Fruit fly (Drosophila melanogaster) whole organism, embryonic: Measurements from ENCODE around the gene CG32647.
A peak's percentile ranks its signal among the peaks of the same experiment; 100 is the strongest.

Source experiments
- Asciz ChIP-seq: fragments of 200-800 bp; sonication (Bioruptor generic); optimal IDR thresholded peaks from 2 replicates; lab custom pipeline; 2017; ENCODE audit warnings: missing biosample characterization, mild to moderate bottlenecking, missing genetic modification characterization, missing genetic modification reagents
- B-H2 ChIP-seq: fragments of 200-800 bp; sonication (Bioruptor generic); optimal IDR thresholded peaks from 2 replicates; lab custom pipeline; 2018; ENCODE audit warnings: missing biosample characterization, mild to moderate bottlenecking, missing genetic modification characterization
- Bgb ChIP-seq: fragments of 200-800 bp; sonication (Bioruptor generic); IDR thresholded peaks from 2 replicates; pipeline ENCODE4 v1.3.6; 2022; ENCODE audit warnings: missing biosample characterization, missing genetic modification characterization; ENCODE audit not compliant: partially characterized antibody
- BtbVII ChIP-seq: fragments of 200-800 bp; sonication (Bioruptor generic); optimal IDR thresholded peaks from 3 replicates; lab custom pipeline; 2017; ENCODE audit warnings: missing biosample characterization, mild to moderate bottlenecking, missing genetic modification characterization
- CG10979 ChIP-seq: fragments of 200-800 bp; sonication (Bioruptor generic); optimal IDR thresholded peaks from 2 replicates; lab custom pipeline; 2018; ENCODE audit warnings: missing biosample characterization, mild to moderate bottlenecking, missing genetic modification characterization, moderate library complexity
- CG15601 ChIP-seq: fragments of 200-800 bp; sonication (Bioruptor generic); optimal IDR thresholded peaks from 3 replicates; lab custom pipeline; 2019; ENCODE audit warnings: missing biosample characterization, mild to moderate bottlenecking, missing genetic modification characterization, moderate library complexity
- CG17328 ChIP-seq: fragments of 200-800 bp; sonication (Bioruptor generic); IDR thresholded peaks from 2 replicates; pipeline ENCODE4 v1.3.6; 2022; ENCODE audit warnings: missing biosample characterization, missing genetic modification characterization
- CG17912 ChIP-seq: fragments of 200-800 bp; sonication (Bioruptor generic); optimal IDR thresholded peaks from 2 replicates; lab custom pipeline; 2018; ENCODE audit warnings: missing biosample characterization, mild to moderate bottlenecking, missing genetic modification characterization
- CG18011 ChIP-seq: fragments of 200-800 bp; sonication (Bioruptor generic); optimal IDR thresholded peaks from 2 replicates; lab custom pipeline; 2017; ENCODE audit warnings: missing biosample characterization, missing genetic modification characterization, mild to moderate bottlenecking, moderate library complexity, missing genotype
- CG2199 ChIP-seq: fragments of 200-800 bp; sonication (Bioruptor generic); IDR thresholded peaks from 3 replicates; pipeline ENCODE4 v1.3.6; 2022; ENCODE audit warnings: missing biosample characterization, missing genetic modification characterization
- CG3065 ChIP-seq: fragments of 200-800 bp; sonication (Bioruptor generic); optimal IDR thresholded peaks from 2 replicates; lab custom pipeline; 2016; ENCODE audit warnings: missing biosample characterization, missing genetic modification characterization
- CG31441 ChIP-seq: fragments of 200-800 bp; sonication (Bioruptor generic); IDR thresholded peaks from 2 replicates; pipeline ENCODE4 v1.3.6; 2022; ENCODE audit warnings: missing biosample characterization, missing genetic modification characterization
- CG32772 ChIP-seq: fragments of 200-800 bp; sonication (Bioruptor generic); IDR thresholded peaks from 2 replicates; pipeline ENCODE4 v1.3.6; 2022; ENCODE audit warnings: missing biosample characterization, missing genetic modification characterization
- CG34224 ChIP-seq: fragments of 200-800 bp; sonication (Bioruptor generic); IDR thresholded peaks from 3 replicates; pipeline ENCODE4 v1.3.6; 2022; ENCODE audit warnings: missing biosample characterization, missing genetic modification characterization; ENCODE audit not compliant: partially characterized antibody
- CG3726 ChIP-seq: fragments of 200-800 bp; sonication (Bioruptor generic); IDR thresholded peaks from 3 replicates; pipeline ENCODE4, ENCODE4 v1.3.6; 2022; ENCODE audit warnings: missing biosample characterization, missing genetic modification characterization
- CG4404 ChIP-seq: fragments of 200-800 bp; sonication (Bioruptor generic); IDR thresholded peaks from 2 replicates; pipeline ENCODE4 v1.3.6; 2022; ENCODE audit warnings: missing biosample characterization, missing genetic modification characterization
- CG4617 ChIP-seq: fragments of 200-800 bp; sonication (Bioruptor generic); optimal IDR thresholded peaks from 3 replicates; lab custom pipeline; 2016; ENCODE audit warnings: missing biosample characterization, missing genetic modification characterization, borderline replicate concordance
- CG6689 ChIP-seq: fragments of 200-800 bp; sonication (Bioruptor generic); IDR thresholded peaks from 2 replicates; pipeline ENCODE4 v1.3.6; 2022; ENCODE audit warnings: missing biosample characterization, missing genetic modification characterization
- CG7745 ChIP-seq: fragments of 200-800 bp; sonication (Bioruptor generic); optimal IDR thresholded peaks from 2 replicates; lab custom pipeline; 2018; ENCODE audit warnings: missing biosample characterization, mild to moderate bottlenecking, missing genetic modification characterization, moderate library complexity
- CG8281 ChIP-seq: fragments of 200-800 bp; sonication (Bioruptor generic); optimal IDR thresholded peaks from 2 replicates; lab custom pipeline; 2018; ENCODE audit warnings: missing biosample characterization, mild to moderate bottlenecking, missing genetic modification characterization, moderate library complexity
- CG9215 ChIP-seq: fragments of 200-800 bp; sonication (Bioruptor generic); IDR thresholded peaks from 2 replicates; pipeline ENCODE4 v1.3.6; 2022; ENCODE audit warnings: missing biosample characterization, missing genetic modification characterization
- Chrac-16 ChIP-seq: fragments of 200-800 bp; sonication (Bioruptor generic); optimal IDR thresholded peaks from 3 replicates; lab custom pipeline; 2016; ENCODE audit warnings: missing biosample characterization, missing genetic modification characterization
- D19B ChIP-seq: fragments of 200-800 bp; sonication (Bioruptor generic); optimal IDR thresholded peaks from 2 replicates; lab custom pipeline; 2017; ENCODE audit warnings: missing biosample characterization, mild to moderate bottlenecking, missing genetic modification characterization
- Dp ChIP-seq: fragments of 200-800 bp; sonication (Bioruptor generic); optimal IDR thresholded peaks from 2 replicates; lab custom pipeline; 2018; ENCODE audit warnings: missing biosample characterization, mild to moderate bottlenecking, missing genetic modification characterization, moderate library complexity
- E2f2 ChIP-seq: fragments of 200-800 bp; sonication (Bioruptor generic); IDR thresholded peaks from 2 replicates; pipeline ENCODE4 v1.3.6; 2022; ENCODE audit warnings: missing biosample characterization, missing genetic modification characterization
- Ets97D ChIP-seq: fragments of 200-800 bp; sonication (Bioruptor generic); optimal IDR thresholded peaks from 3 replicates; lab custom pipeline; 2016; ENCODE audit warnings: missing biosample characterization, missing genetic modification characterization
- Gug ChIP-seq: fragments of 200-800 bp; sonication (Bioruptor generic); IDR thresholded peaks from 4 replicates; pipeline ENCODE4 v1.3.6; 2022; ENCODE audit warnings: missing biosample characterization, missing genetic modification characterization
- HLH54F ChIP-seq: fragments of 200-800 bp; sonication (Bioruptor generic); optimal IDR thresholded peaks from 3 replicates; lab custom pipeline; 2016; ENCODE audit warnings: missing biosample characterization, missing genetic modification characterization
- Hand ChIP-seq: fragments of 200-800 bp; sonication (Bioruptor generic); optimal IDR thresholded peaks from 2 replicates; lab custom pipeline; 2017; ENCODE audit warnings: mild to moderate bottlenecking, missing biosample characterization, missing genetic modification reagents, missing genetic modification characterization
- Lim3 ChIP-seq: fragments of 200-800 bp; sonication (Bioruptor generic); IDR thresholded peaks from 2 replicates; pipeline ENCODE4 v1.3.6; 2022; ENCODE audit warnings: missing biosample characterization, missing genetic modification characterization
- Nf-YB ChIP-seq: fragments of 200-800 bp; sonication (Bioruptor generic); optimal IDR thresholded peaks from 3 replicates; lab custom pipeline; 2019; ENCODE audit warnings: missing biosample characterization, mild to moderate bottlenecking, missing genetic modification characterization, moderate library complexity
- Poxn ChIP-seq: fragments of 200-800 bp; sonication (Bioruptor generic); IDR thresholded peaks from 2 replicates; pipeline ENCODE4 v1.3.6; 2022; ENCODE audit warnings: missing biosample characterization, missing genetic modification characterization
- bigmax ChIP-seq: fragments of 200-800 bp; sonication (Bioruptor generic); optimal IDR thresholded peaks from 2 replicates; lab custom pipeline; 2018; ENCODE audit warnings: missing biosample characterization, mild to moderate bottlenecking, missing genetic modification characterization
- cwo ChIP-seq: fragments of 200-800 bp; sonication (Bioruptor generic); optimal IDR thresholded peaks from 3 replicates; lab custom pipeline; 2017; ENCODE audit warnings: missing biosample characterization, missing genetic modification characterization, mild to moderate bottlenecking, moderate library complexity, missing genetic modification reagents
- dati ChIP-seq: fragments of 200-800 bp; sonication (Bioruptor generic); IDR thresholded peaks from 2 replicates; pipeline ENCODE4 v1.3.6; 2022; ENCODE audit warnings: missing biosample characterization, missing genetic modification characterization
- hb ChIP-seq: fragments of 200-800 bp; sonication (Bioruptor generic); IDR thresholded peaks from 3 replicates; pipeline ENCODE4 v1.3.6; 2022; ENCODE audit warnings: missing biosample characterization, missing genetic modification characterization; ENCODE audit not compliant: partially characterized antibody
- hbn ChIP-seq: fragments of 200-800 bp; sonication (Bioruptor generic); IDR thresholded peaks from 2 replicates; pipeline ENCODE4 v1.3.6; 2022; ENCODE audit warnings: missing biosample characterization, missing genetic modification characterization; ENCODE audit not compliant: partially characterized antibody
- nerfin-2 ChIP-seq: fragments of 200-800 bp; sonication (Bioruptor generic); IDR thresholded peaks from 2 replicates; pipeline ENCODE4 v1.3.6; 2022; ENCODE audit warnings: missing biosample characterization, missing genetic modification characterization; ENCODE audit not compliant: partially characterized antibody
- peb ChIP-seq: fragments of 200-800 bp; sonication (Bioruptor generic); IDR thresholded peaks from 2 replicates; pipeline ENCODE4 v1.3.6; 2022; ENCODE audit warnings: missing biosample characterization, missing genetic modification characterization
- pros ChIP-seq: fragments of 200-800 bp; sonication (Bioruptor generic); optimal IDR thresholded peaks from 3 replicates; lab custom pipeline; 2019; ENCODE audit warnings: missing biosample characterization, mild to moderate bottlenecking, missing genetic modification characterization, moderate library complexity
- repo ChIP-seq: fragments of 200-800 bp; sonication (Bioruptor generic); optimal IDR thresholded peaks from 2 replicates; lab custom pipeline; 2016; ENCODE audit warnings: missing biosample characterization, missing genetic modification characterization
- schlank ChIP-seq: fragments of 200-800 bp; sonication (Bioruptor generic); optimal IDR thresholded peaks from 2 replicates; lab custom pipeline; 2018; ENCODE audit warnings: missing biosample characterization, mild to moderate bottlenecking, missing genetic modification characterization
- shn ChIP-seq: fragments of 200-800 bp; sonication (Bioruptor generic); optimal IDR thresholded peaks from 3 replicates; lab custom pipeline; 2016; ENCODE audit warnings: missing biosample characterization, missing genetic modification characterization
- sima ChIP-seq: fragments of 200-800 bp; sonication (Bioruptor generic); optimal IDR thresholded peaks from 2 replicates; lab custom pipeline; 2016; ENCODE audit warnings: missing biosample characterization, missing genetic modification characterization
- slou ChIP-seq: fragments of 200-800 bp; sonication (Bioruptor generic); optimal IDR thresholded peaks from 3 replicates; lab custom pipeline; 2016; ENCODE audit warnings: missing biosample characterization, missing genetic modification characterization
- sob ChIP-seq: fragments of 200-800 bp; sonication (Bioruptor generic); IDR thresholded peaks from 2 replicates; pipeline ENCODE4 v1.3.6; 2022; ENCODE audit warnings: missing biosample characterization, missing genetic modification characterization
- trem ChIP-seq: fragments of 200-800 bp; optimal IDR thresholded peaks from 3 replicates; lab custom pipeline; 2019; ENCODE audit warnings: missing biosample characterization, mild to moderate bottlenecking, missing genetic modification characterization, moderate library complexity
- vfl ChIP-seq: fragments of 200-800 bp; sonication (Bioruptor generic); optimal IDR thresholded peaks from 2 replicates; lab custom pipeline; 2016; ENCODE audit warnings: missing biosample characterization, missing genetic modification characterization
- vvl ChIP-seq: fragments of 200-800 bp; sonication (Bioruptor generic); IDR thresholded peaks from 2 replicates; pipeline ENCODE4 v1.3.6; 2022; ENCODE audit warnings: missing biosample characterization, missing genetic modification characterization
- wdn ChIP-seq: fragments of 200-800 bp; sonication (Bioruptor generic); IDR thresholded peaks from 2 replicates; pipeline ENCODE4 v1.3.6; 2022; ENCODE audit warnings: missing biosample characterization, missing genetic modification characterization
- zen2 ChIP-seq: fragments of 200-800 bp; sonication (Bioruptor generic); IDR thresholded peaks from 3 replicates; pipeline ENCODE4 v1.3.6; 2022; ENCODE audit warnings: missing biosample characterization, missing genetic modification characterization; ENCODE audit not compliant: partially characterized antibody

The CG32647 gene

DNA sequence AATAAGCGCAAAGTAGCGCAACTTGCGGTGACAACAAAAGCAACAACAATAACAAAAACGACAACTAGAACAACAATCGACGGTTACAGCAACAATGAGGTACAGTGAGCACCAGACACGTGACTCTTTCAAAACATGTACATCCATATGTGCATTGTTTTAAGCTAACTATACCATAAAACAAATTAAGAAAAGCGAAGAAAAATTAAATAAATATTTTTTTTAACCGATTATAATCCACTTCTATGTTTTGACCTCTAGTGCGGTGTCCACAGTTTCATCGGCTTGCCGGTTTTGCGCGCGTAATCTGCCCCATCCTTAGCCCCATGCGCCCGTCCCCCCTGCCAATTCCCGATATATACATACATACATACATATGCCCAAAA, 30.4 kb downstream of the CG32647 start (continued):
- TF ChIP-seq Ets97D (peak; percentile 47), CG17328 (GFP tag; lab: Robert Waterston, UW) (peak; percentile 91), Bgb (GFP tag; lab: Robert Waterston, UW) (no peak), CG3726 (GFP tag; lab: Robert Waterston, UW) (peak; percentile 92), schlank (peak; percentile 86), Asciz (GFP tag; lab: Kevin White, UChicago) (peak; percentile 76), CG8281 (tag; lab: Kevin White, UChicago) (peak; percentile 47), E2f2 (GFP tag; lab: Robert Waterston, UW) (peak; percentile 75), CG32772 (GFP tag; lab: Robert Waterston, UW) (peak; percentile 96), hb (GFP tag; lab: Robert Waterston, UW) (no peak), hbn (no peak), vfl (GFP tag; lab: Kevin White, UChicago) (peak; percentile 83), CG34224 (GFP tag; lab: Robert Waterston, UW) (no peak), sima (peak; percentile 69), CG3065 (GFP tag; lab: Kevin White, UChicago) (peak; percentile 57), zen2 (no peak), CG9215 (peak; percentile 95), Poxn (peak; percentile 93), Dp (GFP tag; lab: Kevin White, UChicago) (no peak), repo (GFP tag; lab: Kevin White, UChicago) (peak; percentile 43), vvl (GFP tag; lab: Robert Waterston, UW) (peak; percentile 97), Gug (GFP tag; lab: Robert Waterston, UW) (peak; percentile 95), Hand (peak; percentile 90), pros (no peak), D19B (GFP tag; lab: Kevin White, UChicago) (peak; percentile 89), CG10979 (peak; percentile 82), Lim3 (GFP tag; lab: Robert Waterston, UW) (peak; percentile 89), CG17912 (GFP tag; lab: Kevin White, UChicago) (no peak), nerfin-2 (GFP tag; lab: Robert Waterston, UW) (no peak), bigmax (GFP tag; lab: Kevin White, UChicago) (no peak), CG18011 (peak; percentile 72), dati (GFP tag; lab: Robert Waterston, UW) (peak; percentile 81), Chrac-16 (GFP tag; lab: Kevin White, UChicago) (peak; percentile 89), CG2199 (GFP tag; lab: Robert Waterston, UW) (peak; percentile 80; the same call in 2 of the 3 replicates), slou (GFP tag; lab: Kevin White, UChicago) (peak; percentile 87), CG15601 (tag; lab: Kevin White, UChicago) (peak; percentile 75), sob (peak; percentile 96), HLH54F (GFP tag; lab: Kevin White, UChicago) (peak; percentile 92), trem (tag; lab: Kevin White, UChicago) (peak; percentile 38), BtbVII (peak; percentile 87), cwo (GFP tag; lab: Kevin White, UChicago) (peak; percentile 83), CG4404 (GFP tag; lab: Robert Waterston, UW) (peak; percentile 91), Nf-YB (GFP tag; lab: Kevin White, UChicago) (peak; percentile 50), CG6689 (GFP tag; lab: Robert Waterston, UW) (peak; percentile 96), wdn (GFP tag; lab: Robert Waterston, UW) (peak; percentile 94), CG31441 (peak; percentile 87), CG7745 (tag; lab: Kevin White, UChicago) (no peak), shn (GFP tag; lab: Kevin White, UChicago) (peak; percentile 77), peb (peak; percentile 86), CG4617 (GFP tag; lab: Kevin White, UChicago) (peak; percentile 68), B-H2 (GFP tag; lab: Kevin White, UChicago) (no peak)
